Worm (Caenorhabditis elegans) whole organism, mixed stage, embryonic: ENCODE data around the gene srg-37.

Source experiments
- cnd-1 ChIP-seq: fragments of 200-800 bp; sonication (Bioruptor generic); optimal IDR thresholded peaks from 2 replicates; lab custom pipeline; 2018; ENCODE audit warnings: mild to moderate bottlenecking, missing genetic modification characterization, missing compliant biosample characterization
- lsy-2 ChIP-seq: fragments of 150-350 bp; optimal IDR thresholded peaks from 2 replicates; lab custom pipeline; 2014; ENCODE audit warnings: missing biosample characterization, missing genetic modification characterization
- unc-39 ChIP-seq: fragments of 150-350 bp; optimal IDR thresholded peaks from 2 replicates; lab custom pipeline; 2014; ENCODE audit warnings: missing biosample characterization, missing genetic modification characterization
- unc-62 ChIP-seq: fragments of 150-350 bp; optimal IDR thresholded peaks from 2 replicates; lab custom pipeline; 2014; ENCODE audit warnings: missing biosample characterization, missing genetic modification reagents, missing genetic modification characterization

DNA sequence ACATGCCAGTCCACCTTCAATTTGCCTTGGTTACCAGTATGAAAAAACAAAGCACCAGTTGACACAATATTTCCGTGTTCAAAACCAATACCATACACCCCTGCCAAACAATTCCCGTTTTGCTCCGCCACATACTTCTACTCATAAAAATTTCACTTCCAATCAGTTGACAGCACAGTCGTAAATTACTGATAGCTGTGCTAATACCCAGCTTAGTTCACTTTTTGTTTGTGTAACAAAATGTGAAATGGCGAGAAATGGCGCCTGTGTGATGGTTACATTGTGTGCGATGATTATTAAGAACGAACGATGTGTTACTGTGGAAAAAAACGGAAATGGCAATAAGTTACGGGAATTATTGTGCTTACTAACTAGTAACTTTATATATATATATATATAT is 28.5 kb downstream of the srg-37 start:
- TF ChIP-seq unc-62 (GFP tag; lab: Kevin White, UChicago): no peak
- no peak for TF ChIP-seq lsy-2 (tag; lab: Kevin White, UChicago)
- no peak for TF ChIP-seq cnd-1 (tag; lab: Kevin White, UChicago)
- no peak for TF ChIP-seq unc-39 (tag; lab: Kevin White, UChicago)
